Worm (Caenorhabditis elegans): ENCODE results near the gene F56C9.8.

F56C9.8 gene

ce11 chrIII:7297045-7297680 is 22.1 kb downstream of the F56C9.8 start:
- TF ChIP-seq unc-62 (GFP tag; optimal IDR thresholded peaks at IDR 0.05 in 1 of 2) (peak in 1 of 2 experiments; percentile 93), unc-62 (tag; optimal IDR thresholded peaks at IDR 0.05) (no peak), nhr-28 (tag; optimal IDR thresholded peaks at IDR 0.05) (peak; percentile 14), F37D6.2 (tag; optimal IDR thresholded peaks at IDR 0.05) (no peak), nhr-11 (tag; optimal IDR thresholded peaks at IDR 0.05) (no peak), mxl-3 (GFP tag; optimal IDR thresholded peaks at IDR 0.05) (peak; percentile 24), pqm-1 (tag; optimal IDR thresholded peaks at IDR 0.05) (no peak), hif-1 (tag; optimal IDR thresholded peaks at IDR 0.05) (no peak), daf-19 (GFP tag; conservative IDR thresholded peaks at IDR 0.05) (no peak), nhr-77 (tag; optimal IDR thresholded peaks at IDR 0.05) (no peak), ama-1 (optimal IDR thresholded peaks at IDR 0.05) (no peak), T20F7.1 (GFP tag; optimal IDR thresholded peaks at IDR 0.05) (peak; percentile 19), Y75B8A.6 (GFP tag; IDR thresholded peaks at IDR 0.05) (no peak), mdl-1 (tag; optimal IDR thresholded peaks at IDR 0.05) (peak in 1 of 2 experiments; percentile 27), lin-38 (GFP tag; IDR thresholded peaks at IDR 0.05) (no peak), unc-130 (GFP tag; optimal IDR thresholded peaks at IDR 0.05) (no peak), lsy-2 (tag; optimal IDR thresholded peaks at IDR 0.05) (peak in 1 of 2 experiments; percentile 4), lin-1 (GFP tag; IDR thresholded peaks at IDR 0.05) (no peak), F49E8.2 (tag; optimal IDR thresholded peaks at IDR 0.05; ENCODE audit: borderline replicate concordance) (no peak), dmd-6 (GFP tag; IDR thresholded peaks at IDR 0.05) (peak; percentile 33; the same call in 1 of the 2 replicates), nhr-48 (tag; optimal IDR thresholded peaks at IDR 0.05) (no peak), dve-1 (tag; optimal IDR thresholded peaks at IDR 0.05; ENCODE audit: insufficient read depth) (peak; percentile 1), daf-16 (GFP tag; optimal IDR thresholded peaks at IDR 0.05) (no peak), daf-16 (tag; optimal IDR thresholded peaks at IDR 0.05) (no peak), unc-39 (tag; optimal IDR thresholded peaks at IDR 0.05) (no peak), tra-1 (GFP tag; IDR thresholded peaks at IDR 0.05) (no peak), zfp-2 (tag; optimal IDR thresholded peaks at IDR 0.05) (no peak), jun-1 (tag; optimal IDR thresholded peaks at IDR 0.05) (no peak), hlh-11 (tag; optimal IDR thresholded peaks at IDR 0.05) (peak; percentile 10), lir-3 (tag; optimal IDR thresholded peaks at IDR 0.05) (no peak), F44E2.7 (GFP tag; IDR thresholded peaks at IDR 0.05) (no peak), daf-8 (GFP tag; IDR thresholded peaks at IDR 0.05) (no peak), mes-2 (tag; optimal IDR thresholded peaks at IDR 0.05; ENCODE audit: poor library complexity, severe bottlenecking) (peak; percentile 18), nhr-111 (GFP tag; optimal IDR thresholded peaks at IDR 0.05) (no peak), mxl-2 (GFP tag; conservative IDR thresholded peaks at IDR 0.05) (no peak), mep-1 (tag; optimal IDR thresholded peaks at IDR 0.05) (peak; percentile 22), sdz-12 (GFP tag; optimal IDR thresholded peaks at IDR 0.05) (no peak)

DNA sequence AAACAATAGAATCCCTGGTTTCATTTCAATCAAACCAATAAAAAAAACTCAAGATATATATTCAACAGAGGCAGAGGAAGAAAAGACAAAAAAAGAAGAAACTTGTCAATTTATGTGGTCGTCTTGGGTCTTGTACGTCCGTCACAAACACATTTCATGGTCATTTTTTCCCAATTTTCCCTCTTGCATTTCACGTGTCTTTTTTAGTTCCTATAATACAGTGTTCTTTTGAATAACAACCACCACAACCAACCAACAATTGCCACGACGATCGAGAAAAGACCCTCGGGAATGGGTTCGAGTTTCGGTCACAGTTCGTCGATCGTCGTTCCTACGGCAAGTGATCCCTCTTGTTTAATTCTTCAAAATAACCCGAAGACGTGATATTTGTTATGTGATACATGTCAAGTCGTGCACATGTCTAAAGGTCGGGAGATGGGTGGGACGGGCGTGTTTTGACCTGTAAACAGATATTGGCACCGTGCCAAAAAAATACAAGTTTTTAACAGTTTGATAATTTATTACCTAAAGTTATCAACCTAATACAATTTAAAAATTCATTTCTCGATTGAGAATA is 23.1 kb downstream of the F56C9.8 start:
- TF ChIP-seq sdz-12 (GFP tag; optimal IDR thresholded peaks at IDR 0.05) (no peak), unc-62 (GFP tag; optimal IDR thresholded peaks at IDR 0.05 in 1 of 2) (peak in 1 of 2 experiments; percentile 99), unc-62 (tag; optimal IDR thresholded peaks at IDR 0.05) (no peak), mep-1 (tag; optimal IDR thresholded peaks at IDR 0.05) (peak; percentile 29), ztf-11 (tag; optimal IDR thresholded peaks at IDR 0.05) (no peak), D1046.2 (GFP tag; IDR thresholded peaks at IDR 0.05) (no peak), hlh-30 (tag; optimal IDR thresholded peaks at IDR 0.05; ENCODE audit: insufficient read depth) (peak; percentile 25), ZK337.2 (GFP tag; IDR thresholded peaks at IDR 0.05) (no peak), hmg-1.1 (GFP tag; IDR thresholded peaks at IDR 0.05) (no peak), zfp-3 (GFP tag; conservative IDR thresholded peaks at IDR 0.05) (no peak), F26F4.8 (GFP tag; conservative IDR thresholded peaks at IDR 0.05) (no peak), lsy-2 (tag; optimal IDR thresholded peaks at IDR 0.05) (peak in 1 of 2 experiments; percentile 35), nhr-42 (GFP tag; IDR thresholded peaks at IDR 0.05) (no peak), dmd-8 (GFP tag; IDR thresholded peaks at IDR 0.05) (no peak), lin-15B (tag; optimal IDR thresholded peaks at IDR 0.05) (no peak), nhr-237 (tag; optimal IDR thresholded peaks at IDR 0.05) (no peak), ceh-82 (tag; optimal IDR thresholded peaks at IDR 0.05) (no peak), ama-1 (optimal IDR thresholded peaks at IDR 0.05) (no peak), dve-1 (tag; optimal IDR thresholded peaks at IDR 0.05; ENCODE audit: insufficient read depth) (no peak), nhr-28 (tag; optimal IDR thresholded peaks at IDR 0.05) (peak; percentile 61), rbr-2 (tag; optimal IDR thresholded peaks at IDR 0.05) (no peak)
